In the genomic region with DNA sequence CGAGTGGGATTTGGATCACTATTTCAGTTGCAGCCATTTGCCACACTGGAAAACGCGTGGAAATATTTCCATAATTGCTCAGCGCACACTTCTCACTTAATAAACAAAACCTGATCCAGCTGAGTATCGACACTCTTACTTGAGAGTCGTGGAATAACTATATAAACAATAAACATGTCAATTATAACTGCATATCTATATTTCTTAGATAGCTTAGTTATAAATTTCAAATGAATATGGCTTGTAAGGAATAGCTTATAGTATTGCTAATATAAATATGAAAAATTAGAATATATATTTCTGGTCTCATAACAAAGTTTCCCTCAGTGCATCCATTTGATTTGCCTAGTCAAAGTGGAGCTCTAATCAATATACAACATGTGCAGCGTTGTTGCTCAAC, we compare ENCODE assay signal across 3 fruit fly cellular contexts.
TF ChIP-seq lines count a peak whose summit lies in the region.

No protein-coding gene starts in this region.

- TF ChIP-seq CTCF in whole organism, embryonic (GFP tag; optimal IDR thresholded peaks at IDR 0.05; lab: Kevin White, UChicago), result no peak

TF ChIP-seq in whole organism, embryonic, 481 proteins besides CTCF, POLR2A, EP300 and RAD21 (continues in another document):
- TF ChIP-seq row (GFP tag; IDR thresholded peaks at IDR 0.05; lab: Robert Waterston, UW) (no peak; the same call in 2 of the 3 replicates), CG12391 (tag; optimal IDR thresholded peaks at IDR 0.05; lab: Kevin White, UChicago) (peak; percentile 6), Lim3 (GFP tag; IDR thresholded peaks at IDR 0.05; lab: Robert Waterston, UW) (no peak), ato (GFP tag; IDR thresholded peaks at IDR 0.05; lab: Robert Waterston, UW; ENCODE audit: partially characterized antibody) (no peak), CG9817 (tag; optimal IDR thresholded peaks at IDR 0.05; lab: Kevin White, UChicago) (no peak), Optix (GFP tag; IDR thresholded peaks at IDR 0.05; lab: Robert Waterston, UW) (no peak), pzg (GFP tag; optimal IDR thresholded peaks at IDR 0.05; lab: Kevin White, UChicago) (no peak), tio (GFP tag; optimal IDR thresholded peaks at IDR 0.05; lab: Kevin White, UChicago) (no peak), CG1603 (tag; optimal IDR thresholded peaks at IDR 0.05; lab: Kevin White, UChicago) (no peak), eve (GFP tag; optimal IDR thresholded peaks at IDR 0.05; lab: Kevin White, UChicago) (peak in 1 of 2 experiments; percentile 29), chn (GFP tag; optimal IDR thresholded peaks at IDR 0.05; lab: Kevin White, UChicago) (no peak), CG12155 (GFP tag; optimal IDR thresholded peaks at IDR 0.05; lab: Kevin White, UChicago) (no peak), gcm (GFP tag; optimal IDR thresholded peaks at IDR 0.05; lab: Kevin White, UChicago) (no peak), psq (GFP tag; optimal IDR thresholded peaks at IDR 0.05; lab: Kevin White, UChicago) (no peak), maf-S (GFP tag; optimal IDR thresholded peaks at IDR 0.05; lab: Kevin White, UChicago) (no peak), Hr51 (GFP tag; optimal IDR thresholded peaks at IDR 0.05; lab: Kevin White, UChicago) (peak in 1 of 2 experiments; percentile 57), CG15479 (GFP tag; optimal IDR thresholded peaks at IDR 0.05; lab: Kevin White, UChicago) (no peak), zfh2 (GFP tag; optimal IDR thresholded peaks at IDR 0.05; lab: Kevin White, UChicago) (no peak), pb (GFP tag; optimal IDR thresholded peaks at IDR 0.05; lab: Kevin White, UChicago) (no peak), CG31365 (tag; optimal IDR thresholded peaks at IDR 0.05; lab: Kevin White, UChicago) (no peak), sr (GFP tag; IDR thresholded peaks at IDR 0.05; lab: Robert Waterston, UW) (no peak), CG30403 (GFP tag; optimal IDR thresholded peaks at IDR 0.05; lab: Kevin White, UChicago) (no peak), seq (GFP tag; IDR thresholded peaks at IDR 0.05; lab: Robert Waterston, UW) (no peak), D19B (GFP tag; optimal IDR thresholded peaks at IDR 0.05; lab: Kevin White, UChicago) (no peak), toy (GFP tag; IDR thresholded peaks at IDR 0.05; lab: Robert Waterston, UW) (no peak), vvl (GFP tag; IDR thresholded peaks at IDR 0.05; lab: Robert Waterston, UW) (0 out of 2 replicates have a peak, but pooled peaks have one; percentile 29), schlank (tag; optimal IDR thresholded peaks at IDR 0.05; lab: Kevin White, UChicago) (no peak), Ada2b (GFP tag; IDR thresholded peaks at IDR 0.05; lab: Robert Waterston, UW) (no peak), ara (GFP tag; IDR thresholded peaks at IDR 0.05; lab: Robert Waterston, UW) (no peak), CG10267 (tag; optimal IDR thresholded peaks at IDR 0.05; lab: Kevin White, UChicago) (no peak)

TF ChIP-seq in whole organism, prepupa, 60 proteins besides CTCF, POLR2A, EP300 and RAD21:
- TF ChIP-seq esn (GFP tag; optimal IDR thresholded peaks at IDR 0.05; lab: Kevin White, UChicago) (no peak), CG11902 (GFP tag; optimal IDR thresholded peaks at IDR 0.05; lab: Kevin White, UChicago) (no peak), Met (GFP tag; optimal IDR thresholded peaks at IDR 0.05; lab: Kevin White, UChicago) (no peak), CG8119 (GFP tag; IDR thresholded peaks at IDR 0.05; lab: Robert Waterston, UW) (peak; percentile 69), OdsH (GFP tag; optimal IDR thresholded peaks at IDR 0.05; lab: Kevin White, UChicago) (peak; percentile 23), lz (GFP tag; optimal IDR thresholded peaks at IDR 0.05; lab: Kevin White, UChicago) (no peak), vri (GFP tag; optimal IDR thresholded peaks at IDR 0.05; lab: Kevin White, UChicago) (no peak), salr (GFP tag; optimal IDR thresholded peaks at IDR 0.05; lab: Kevin White, UChicago) (peak in 1 of 2 experiments; percentile 16), svp (GFP tag; lab: Kevin White, UChicago) (no peak), Gug (GFP tag; IDR thresholded peaks at IDR 0.05; lab: Robert Waterston, UW) (no peak), CG11762 (GFP tag; optimal IDR thresholded peaks at IDR 0.05; lab: Kevin White, UChicago; ENCODE audit: insufficient read depth) (no peak), CG10631 (GFP tag; optimal IDR thresholded peaks at IDR 0.05; lab: Kevin White, UChicago) (no peak), CG4318 (GFP tag; optimal IDR thresholded peaks at IDR 0.05; lab: Kevin White, UChicago) (peak; percentile 40), ss (GFP tag; optimal IDR thresholded peaks at IDR 0.05; lab: Kevin White, UChicago) (no peak), CG32006 (GFP tag; optimal IDR thresholded peaks at IDR 0.05; lab: Kevin White, UChicago) (peak; percentile 75), CG15336 (GFP tag; IDR thresholded peaks at IDR 0.05; lab: Robert Waterston, UW) (peak; percentile 73), eg (GFP tag; IDR thresholded peaks at IDR 0.05; lab: Robert Waterston, UW) (peak; percentile 41; the same call in 1 of the 3 replicates), Eip78C (GFP tag; lab: Kevin White, UChicago) (peak; percentile 43), pdm3 (GFP tag; optimal IDR thresholded peaks at IDR 0.05; lab: Kevin White, UChicago) (peak; percentile 4), Hr4 (GFP tag; optimal IDR thresholded peaks at IDR 0.05; lab: Kevin White, UChicago) (peak; percentile 71), CG9139 (GFP tag; optimal IDR thresholded peaks at IDR 0.05; lab: Kevin White, UChicago) (no peak)

TF ChIP-seq in whole organism, pupa, 21 proteins besides CTCF, POLR2A, EP300 and RAD21:
- TF ChIP-seq CG8159 (tag; optimal IDR thresholded peaks at IDR 0.05; lab: Kevin White, UChicago) (no peak), CG8301 (tag; optimal IDR thresholded peaks at IDR 0.05; lab: Kevin White, UChicago) (peak; percentile 15)

Comparison
In these comparisons a context has a peak if more than half of its experiments do, and no peak if none do; other contexts are left out.
1. Of the 7 proteins assayed by ChIP-seq in both whole organism, embryonic and whole organism, prepupa: peak only in whole organism, embryonic: Sox102F; only in whole organism, prepupa: none; in both: none; in neither: 6.